Worm (Caenorhabditis elegans): Measurements from ENCODE around the gene ipla-3.

The ipla-3 gene

DNA sequence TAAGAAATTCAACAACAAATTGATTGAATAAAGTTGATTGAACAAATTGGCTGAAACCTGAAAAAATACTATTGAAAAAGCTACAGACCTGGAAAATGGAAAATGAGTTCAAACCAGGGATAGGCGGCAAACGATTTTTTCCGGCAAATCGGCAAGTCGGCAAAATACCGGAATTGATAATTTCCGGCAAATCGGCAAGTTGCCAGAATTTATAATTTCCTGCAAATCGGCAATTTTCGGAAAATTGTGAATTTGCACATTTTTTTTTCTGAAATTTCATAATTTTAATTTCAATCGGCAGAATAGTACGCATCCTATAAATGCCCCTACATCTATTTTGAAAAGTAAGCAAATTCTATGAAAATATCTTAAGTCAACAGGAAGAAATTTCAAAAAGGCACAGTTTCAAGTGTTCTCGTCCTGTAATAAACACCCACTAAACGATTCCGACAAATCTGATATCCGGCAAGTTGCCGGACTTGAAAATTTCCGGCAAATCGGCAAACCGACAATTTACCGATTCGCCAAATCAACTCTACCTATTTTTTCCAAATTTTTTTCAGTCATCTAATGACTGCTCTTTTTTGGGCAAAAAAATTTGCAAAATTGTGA, 12.1 kb downstream of the ipla-3 start (continued):
- TF ChIP-seq ztf-3 (GFP tag; optimal IDR thresholded peaks at IDR 0.05) (no peak), B0035.1 (tag; optimal IDR thresholded peaks at IDR 0.05) (no peak), chd-7 (tag; optimal IDR thresholded peaks at IDR 0.05) (no peak), tlf-1 (GFP tag; optimal IDR thresholded peaks at IDR 0.05) (peak; percentile 15), lsl-1 (GFP tag; optimal IDR thresholded peaks at IDR 0.05) (no peak), bed-2 (GFP tag; IDR thresholded peaks at IDR 0.05) (no peak), hlh-12 (tag; optimal IDR thresholded peaks at IDR 0.05) (no peak), ztf-25 (GFP tag; IDR thresholded peaks at IDR 0.05) (no peak), ceh-79 (tag; optimal IDR thresholded peaks at IDR 0.05) (no peak), Y67H2A.10 (GFP tag; conservative IDR thresholded peaks at IDR 0.05) (no peak), let-526 (GFP tag; IDR thresholded peaks at IDR 0.05) (no peak), ekl-4 (GFP tag; IDR thresholded peaks at IDR 0.05) (no peak), sea-2 (GFP tag; IDR thresholded peaks at IDR 0.05) (no peak), snpc-1.3 (tag; optimal IDR thresholded peaks at IDR 0.05; ENCODE audit: insufficient read depth) (no peak), ama-1 (optimal IDR thresholded peaks at IDR 0.05) (peak; percentile 50), ama-1 (GFP tag; optimal IDR thresholded peaks at IDR 0.05) (no peak), dpl-1 (GFP tag; optimal IDR thresholded peaks at IDR 0.05) (no peak), repo-1 (tag; optimal IDR thresholded peaks at IDR 0.05) (peak; percentile 76), madf-3 (GFP tag; IDR thresholded peaks at IDR 0.05) (no peak), egl-44 (GFP tag; IDR thresholded peaks at IDR 0.05) (no peak), F39B2.1 (GFP tag; IDR thresholded peaks at IDR 0.05) (no peak), attf-5 (GFP tag; optimal IDR thresholded peaks at IDR 0.05) (no peak)

DNA sequence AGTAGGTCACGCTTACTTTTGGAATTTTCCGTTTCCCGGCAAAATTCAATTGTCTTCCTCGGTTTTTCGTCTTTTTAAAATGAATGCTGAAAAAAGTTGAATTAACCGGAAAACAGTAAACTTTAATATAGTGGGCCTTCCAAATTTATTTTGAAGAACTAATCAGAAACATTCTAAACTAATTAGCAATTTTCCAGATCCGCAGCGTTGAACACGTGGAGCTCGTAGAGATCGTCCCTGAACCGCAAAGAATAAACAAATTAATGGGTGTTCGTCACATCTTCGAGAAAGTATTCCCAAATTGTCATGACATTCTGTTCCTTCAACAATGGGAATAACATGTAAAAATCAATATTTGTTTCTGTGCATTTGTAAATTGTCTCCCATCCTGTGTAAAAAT, 12.8 kb downstream of the ipla-3 start:
- TF ChIP-seq madf-10 (tag; optimal IDR thresholded peaks at IDR 0.05), result no peak
- TF ChIP-seq Y53G8AR.9 (GFP tag; conservative IDR thresholded peaks at IDR 0.05), result peak; percentile 76
- no peak for TF ChIP-seq ceh-58 (GFP tag; IDR thresholded peaks at IDR 0.05)

DNA sequence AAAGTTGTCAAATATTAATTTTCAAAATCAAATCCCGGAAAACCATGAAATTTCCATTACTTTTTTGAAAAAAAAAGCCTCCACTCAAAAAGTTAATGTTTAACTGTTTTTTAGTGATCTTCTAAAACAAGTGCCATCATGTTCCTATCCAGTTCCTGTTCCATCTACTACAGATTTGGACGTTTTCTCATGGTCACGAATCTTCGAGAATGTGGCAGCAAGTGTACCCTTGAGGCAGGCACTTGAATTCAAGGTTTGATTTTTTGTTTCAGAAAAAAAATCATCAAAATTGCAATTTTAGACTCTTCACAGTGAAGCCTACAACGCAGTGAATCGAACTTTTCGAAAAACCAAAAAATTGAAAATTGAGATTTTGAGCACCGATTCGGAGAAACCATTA, 14.6 kb downstream of the ipla-3 start:
- TF ChIP-seq repo-1 (tag; optimal IDR thresholded peaks at IDR 0.05) (no peak), nfya-1 (tag; optimal IDR thresholded peaks at IDR 0.05; ENCODE audit: borderline replicate concordance, insufficient read depth) (no peak), snpc-1.3 (tag; optimal IDR thresholded peaks at IDR 0.05; ENCODE audit: insufficient read depth) (no peak), mes-4 (tag; optimal IDR thresholded peaks at IDR 0.05) (no peak), unc-62 (GFP tag; optimal IDR thresholded peaks at IDR 0.05) (no peak), ztf-26 (tag; optimal IDR thresholded peaks at IDR 0.05) (no peak), hsf-1 (GFP tag; IDR thresholded peaks at IDR 0.05) (no peak), ama-1 (optimal IDR thresholded peaks at IDR 0.05) (peak; percentile 17), ama-1 (GFP tag; optimal IDR thresholded peaks at IDR 0.05) (no peak), egrh-3 (GFP tag; IDR thresholded peaks at IDR 0.05) (no peak), ceh-79 (tag; optimal IDR thresholded peaks at IDR 0.05) (no peak), ceh-27 (GFP tag; optimal IDR thresholded peaks at IDR 0.05) (peak; percentile 2), madf-6 (GFP tag; IDR thresholded peaks at IDR 0.05) (no peak), xnd-1 (tag; optimal IDR thresholded peaks at IDR 0.05) (no peak), Y56A3A.18 (GFP tag; IDR thresholded peaks at IDR 0.05) (no peak), B0336.3 (GFP tag; IDR thresholded peaks at IDR 0.05) (no peak), ets-4 (GFP tag; optimal IDR thresholded peaks at IDR 0.05) (no peak)
